Worm (Caenorhabditis elegans): ENCODE measurements around the gene Y14H12A.1.

DNA sequence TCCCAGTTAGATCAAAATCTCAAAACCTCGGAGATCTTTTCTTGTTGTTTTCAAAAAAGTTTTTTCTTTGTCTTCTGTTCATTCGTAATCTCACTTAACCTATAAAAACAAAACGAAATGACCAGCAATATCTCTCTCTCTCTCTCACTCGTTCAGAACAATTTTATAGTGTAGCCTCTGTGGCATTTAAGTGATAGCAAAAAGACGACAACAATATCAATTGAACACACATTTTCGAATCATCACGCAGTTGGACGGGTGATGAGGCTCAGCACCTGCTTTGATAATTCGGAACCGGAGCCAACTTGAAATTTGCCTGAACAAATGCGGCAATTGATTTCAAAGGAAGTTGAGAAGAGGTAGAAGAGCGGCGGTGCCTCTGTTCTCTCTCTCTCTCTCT, 40.6 kb upstream of the Y14H12A.1 start:
- TF ChIP-seq ama-1 (optimal IDR thresholded peaks at IDR 0.05) (no peak), sup-37 (GFP tag; optimal IDR thresholded peaks at IDR 0.05) (no peak), nhr-237 (tag; optimal IDR thresholded peaks at IDR 0.05) (no peak), zag-1 (tag; optimal IDR thresholded peaks at IDR 0.05) (no peak), pax-3 (tag; optimal IDR thresholded peaks at IDR 0.05) (no peak), ces-1 (GFP tag; optimal IDR thresholded peaks at IDR 0.05) (no peak), lin-15B (tag; optimal IDR thresholded peaks at IDR 0.05) (no peak), mef-2 (tag; optimal IDR thresholded peaks at IDR 0.05) (no peak)
